Worm (Caenorhabditis elegans) whole organism, L4/young adult: ENCODE results near the gene his-73.

Experiments
- W03F9.2 ChIP-seq: fragments of 150-350 bp; optimal IDR thresholded peaks from 2 replicates; lab custom pipeline; 2014; ENCODE audit warnings: missing biosample characterization, missing genetic modification characterization
- dao-5 ChIP-seq: sonication (generic microtip); optimal IDR thresholded peaks from 2 replicates; lab custom pipeline; 2016; ENCODE audit warnings: missing genotype, missing genetic modification characterization, moderate library complexity, missing compliant biosample characterization
- him-1 ChIP-seq: sonication (generic microtip); optimal IDR thresholded peaks from 2 replicates; lab custom pipeline; 2016; ENCODE audit warnings: missing genotype, missing genetic modification reagents, missing genetic modification characterization, missing compliant biosample characterization

DNA sequence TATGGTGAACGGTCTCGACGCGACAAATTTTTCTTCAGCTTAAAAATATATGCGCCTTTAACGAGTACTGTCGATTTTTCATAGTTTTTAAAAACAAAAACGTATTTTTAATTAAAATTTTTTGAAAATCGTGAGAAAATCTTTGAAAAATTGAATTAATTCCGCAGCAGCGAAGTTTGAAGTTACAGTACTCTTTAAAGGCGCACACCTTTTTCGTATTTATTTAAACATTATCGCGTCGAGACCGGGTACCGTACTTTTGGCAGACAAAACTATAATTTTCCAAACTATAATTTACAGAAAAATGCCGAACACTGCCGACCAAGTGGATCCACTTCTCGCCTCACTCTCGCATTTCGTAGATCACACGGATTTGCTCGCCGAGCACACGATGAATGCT, 32.3 kb downstream of the his-73 start, which contains the start of gene F15D4.2:
- no peak for TF ChIP-seq him-1 (tag; lab: Kevin White, UChicago)
- TF ChIP-seq W03F9.2, result no peak
- no peak for TF ChIP-seq dao-5 (tag; lab: Kevin White, UChicago)
